Fruit fly (Drosophila melanogaster) whole organism, adult: Measurements from ENCODE around the gene Mondo.

ENCODE experiments used
- CG11617 ChIP-seq: fragments of 200-800 bp; sonication (Bioruptor generic); optimal IDR thresholded peaks from 2 replicates; lab custom pipeline; 2017; ENCODE audit warnings: mild to moderate bottlenecking, missing biosample characterization, missing genetic modification reagents, missing genetic modification characterization
- CG5204 ChIP-seq: fragments of 200-800 bp; sonication (Bioruptor generic); optimal IDR thresholded peaks from 2 replicates; lab custom pipeline; 2016; ENCODE audit warnings: missing biosample characterization, missing genetic modification characterization
- CG7101 ChIP-seq: fragments of 200-800 bp; sonication (Bioruptor generic); optimal IDR thresholded peaks from 2 replicates; lab custom pipeline; 2018; ENCODE audit warnings: missing biosample characterization, mild to moderate bottlenecking, missing genetic modification characterization, moderate library complexity
- Hr96 ChIP-seq: fragments of 200-800 bp; sonication (Bioruptor generic); optimal IDR thresholded peaks from 2 replicates; lab custom pipeline; 2016; ENCODE audit warnings: missing biosample characterization, missing genetic modification characterization
- Mnt ChIP-seq: fragments of 200-800 bp; sonication (Bioruptor generic); optimal IDR thresholded peaks from 2 replicates; lab custom pipeline; 2016; ENCODE audit warnings: missing biosample characterization, mild to moderate bottlenecking, missing genetic modification characterization
- ovo ChIP-seq: fragments of 200-800 bp; sonication (Bioruptor generic); optimal IDR thresholded peaks from 2 replicates; lab custom pipeline; 2016; ENCODE audit warnings: missing biosample characterization, missing genetic modification characterization
- toe ChIP-seq: fragments of 200-800 bp; sonication (Bioruptor generic); optimal IDR thresholded peaks from 2 replicates; lab custom pipeline; 2016; ENCODE audit warnings: missing biosample characterization, missing genetic modification characterization

- TF ChIP-seq CG11617 (GFP tag; lab: Kevin White, UChicago) (no peak), Hr96 (GFP tag; lab: Kevin White, UChicago) (no peak), Mnt (GFP tag; lab: Kevin White, UChicago) (no peak), CG7101 (tag; lab: Kevin White, UChicago) (no peak), CG5204 (GFP tag; lab: Kevin White, UChicago) (no peak), toe (GFP tag; lab: Kevin White, UChicago) (no peak), ovo (no peak)
Observed at dm6 chr2L:21302064-21302463, 7.8 kb downstream of the Mondo start.
